Worm (Caenorhabditis elegans) whole organism, mixed stage, embryonic: ENCODE data around the gene Y54F10AM.11.

Source experiments
- ceh-43 ChIP-seq: fragments of 200-800 bp; sonication (Bioruptor generic); optimal IDR thresholded peaks from 2 replicates; lab custom pipeline; 2018; ENCODE audit warnings: mild to moderate bottlenecking, missing genetic modification characterization, moderate library complexity, missing compliant biosample characterization
- lin-13 ChIP-seq: fragments of 150-350 bp; optimal IDR thresholded peaks from 2 replicates; lab custom pipeline; 2014; ENCODE audit warnings: missing biosample characterization, missing genetic modification characterization
- nhr-12 ChIP-seq: fragments of 150-350 bp; optimal IDR thresholded peaks from 2 replicates; lab custom pipeline; 2014; ENCODE audit warnings: missing biosample characterization, missing genetic modification characterization
- nhr-237 ChIP-seq: fragments of 150-350 bp; optimal IDR thresholded peaks from 2 replicates; lab custom pipeline; 2014; ENCODE audit warnings: missing biosample characterization, missing genetic modification characterization
- pha-4 ChIP-seq: fragments of 150-350 bp; optimal IDR thresholded peaks from 2 replicates; lab custom pipeline; 2018; ENCODE audit warnings: missing biosample characterization, missing genetic modification reagents, missing genetic modification characterization

DNA sequence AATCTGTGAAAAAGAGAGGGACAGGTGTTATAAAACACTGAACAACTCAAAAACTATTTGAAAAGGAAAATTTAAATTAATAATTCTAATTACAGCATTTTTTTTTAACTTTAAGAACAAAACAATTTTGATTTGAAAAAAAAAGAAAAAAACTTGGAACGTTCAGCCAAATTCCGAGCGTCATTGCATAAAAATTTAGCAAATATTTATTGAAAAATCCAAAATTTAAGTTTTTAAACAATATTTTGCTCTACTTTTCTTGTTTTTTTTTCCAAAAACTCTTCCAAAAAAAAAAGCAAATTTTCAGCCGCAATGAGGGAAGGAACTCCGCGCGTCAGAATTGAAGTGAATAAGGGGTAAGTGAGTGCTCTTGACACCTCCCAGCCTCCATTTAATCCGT is 14.2 kb downstream of the Y54F10AM.11 start, which contains the start of gene feh-1:
- TF ChIP-seq lin-13 (tag; lab: Kevin White, UChicago) = no peak
- no peak for TF ChIP-seq ceh-43 (GFP tag; lab: Kevin White, UChicago)
- TF ChIP-seq nhr-237 = no peak
- no peak for TF ChIP-seq nhr-12
- TF ChIP-seq pha-4 (tag; lab: Kevin White, UChicago) = no peak
